Worm (Caenorhabditis elegans) whole organism, L1 larva: ENCODE results near the gene nas-12.
A peak's percentile ranks its signal among the peaks of the same experiment; 100 is the strongest.

Source experiments
- C04F5.9 ChIP-seq: sonication (generic microtip); optimal IDR thresholded peaks from 2 replicates; lab custom pipeline; 2016; ENCODE audit warnings: missing genetic modification characterization, missing compliant biosample characterization
- Y116A8C.19 ChIP-seq: sonication (generic microtip); optimal IDR thresholded peaks from 2 replicates; lab custom pipeline; 2016; ENCODE audit warnings: missing compliant biosample characterization, missing genetic modification characterization, borderline replicate concordance
- aha-1 ChIP-seq: fragments of 150-350 bp; optimal IDR thresholded peaks from 2 replicates; lab custom pipeline; 2014; ENCODE audit warnings: missing biosample characterization, missing genetic modification characterization
- aly-2 ChIP-seq: fragments of 150-350 bp; optimal IDR thresholded peaks from 2 replicates; lab custom pipeline; 2014; ENCODE audit warnings: missing biosample characterization, missing genetic modification characterization
- blmp-1 ChIP-seq: fragments of 150-350 bp; optimal IDR thresholded peaks from 2 replicates; lab custom pipeline; 2014; ENCODE audit warnings: missing biosample characterization, missing genetic modification characterization
- ceh-90 ChIP-seq: sonication (generic microtip); optimal IDR thresholded peaks from 2 replicates; lab custom pipeline; 2016; ENCODE audit warnings: missing genetic modification characterization, missing compliant biosample characterization
- ces-1 ChIP-seq: fragments of 150-350 bp; optimal IDR thresholded peaks from 2 replicates; lab custom pipeline; 2014; ENCODE audit warnings: missing biosample characterization, missing genetic modification reagents, missing genetic modification characterization
- dpl-1 ChIP-seq, 3 experiments: fragments of 150-350 bp in 2 of 3; sonication (generic microtip) in 1 of 3; optimal IDR thresholded peaks; 2 replicates each; lab custom pipeline; 2014 to 2017; ENCODE audit warnings: missing biosample characterization in 3 of 3, missing genetic modification characterization in 3 of 3, missing genetic modification reagents in 3 of 3
- efl-1 ChIP-seq, 4 experiments: fragments of 150-350 bp; optimal IDR thresholded peaks in 3 of 4; peaks in 1 of 4; 1 replicate in 1 of 4; 2 replicates in 3 of 4; lab custom pipeline; 2014; ENCODE audit warnings: missing biosample characterization in 2 of 4, missing genetic modification characterization in 2 of 4, missing genetic modification reagents in 2 of 4
- elt-2 ChIP-seq: sonication (generic microtip); optimal IDR thresholded peaks from 2 replicates; lab custom pipeline; 2016; ENCODE audit warnings: missing genetic modification characterization, mild to moderate bottlenecking, inconsistent platforms, missing compliant biosample characterization, missing genetic modification reagents
- elt-3 ChIP-seq, 6 experiments: fragments of 150-350 bp in 1 of 6; sonication (generic microtip); optimal IDR thresholded peaks; 2 replicates each; lab custom pipeline; 2017 to 2018; ENCODE audit warnings: missing biosample characterization in 6 of 6, missing genetic modification characterization in 6 of 6, inconsistent platforms in 1 of 6
- fkh-4 ChIP-seq: sonication (generic microtip); optimal IDR thresholded peaks from 2 replicates; lab custom pipeline; 2016; ENCODE audit warnings: missing compliant biosample characterization, missing genetic modification characterization, borderline replicate concordance
- fkh-8 ChIP-seq: sonication (generic microtip); optimal IDR thresholded peaks from 2 replicates; lab custom pipeline; 2016; ENCODE audit warnings: mild to moderate bottlenecking, missing genetic modification characterization, missing compliant biosample characterization
- fos-1 ChIP-seq: fragments of 150-350 bp; optimal IDR thresholded peaks from 2 replicates; lab custom pipeline; 2014; ENCODE audit warnings: missing biosample characterization, missing genetic modification characterization
- hlh-4 ChIP-seq: sonication (generic microtip); optimal IDR thresholded peaks from 2 replicates; lab custom pipeline; 2016; ENCODE audit warnings: mild to moderate bottlenecking, missing genetic modification characterization, missing compliant biosample characterization
- hpl-2 ChIP-seq: fragments of 150-350 bp; optimal IDR thresholded peaks from 2 replicates; lab custom pipeline; 2014; ENCODE audit warnings: missing biosample characterization, missing genetic modification reagents, missing genetic modification characterization
- irx-1 ChIP-seq: sonication (generic microtip); optimal IDR thresholded peaks from 2 replicates; lab custom pipeline; 2016; ENCODE audit warnings: missing genetic modification characterization, missing compliant biosample characterization
- isw-1 ChIP-seq: fragments of 200-800 bp; sonication (Bioruptor generic); IDR thresholded peaks from 2 replicates; pipeline ENCODE4 v1.3.6; 2022; ENCODE audit warnings: missing genetic modification characterization, missing compliant biosample characterization
- lin-14 ChIP-seq: fragments of 200-800 bp; sonication (Bioruptor generic); optimal IDR thresholded peaks from 2 replicates; lab custom pipeline; 2018; ENCODE audit warnings: mild to moderate bottlenecking, missing genetic modification characterization, moderate library complexity, missing compliant biosample characterization
- lin-15B ChIP-seq: fragments of 150-350 bp; sonication (generic microtip); optimal IDR thresholded peaks from 3 replicates; lab custom pipeline; 2014; ENCODE audit warnings: missing biosample characterization, missing genetic modification characterization
- lin-35 ChIP-seq, 2 experiments: fragments of 150-350 bp; optimal IDR thresholded peaks; 2 replicates each; lab custom pipeline; 2014; ENCODE audit warnings: missing biosample characterization in 2 of 2, missing genetic modification characterization in 2 of 2, missing genetic modification reagents in 2 of 2
- lsy-2 ChIP-seq, 2 experiments: fragments of 150-350 bp; optimal IDR thresholded peaks; 2 replicates each; lab custom pipeline; 2014; ENCODE audit warnings: missing biosample characterization in 2 of 2, missing genetic modification characterization in 2 of 2
- mab-9 ChIP-seq: fragments of 200-800 bp; sonication (Bioruptor generic); IDR thresholded peaks from 2 replicates; pipeline ENCODE4 v1.3.6; 2022; ENCODE audit warnings: missing genetic modification reagents, missing genetic modification characterization, missing compliant biosample characterization
- mdl-1 ChIP-seq, 2 experiments: fragments of 150-350 bp; optimal IDR thresholded peaks; 2 replicates each; lab custom pipeline; 2014 to 2017; ENCODE audit warnings: missing biosample characterization in 2 of 2, missing genetic modification characterization in 2 of 2, inconsistent platforms in 1 of 2
- mef-2 ChIP-seq: fragments of 150-350 bp; optimal IDR thresholded peaks from 2 replicates; lab custom pipeline; 2014; ENCODE audit warnings: missing biosample characterization, missing genetic modification characterization
- nhr-12 ChIP-seq: sonication (generic microtip); optimal IDR thresholded peaks from 2 replicates; lab custom pipeline; 2017; ENCODE audit warnings: missing biosample characterization, missing genetic modification characterization
- nhr-20 ChIP-seq: sonication (generic microtip); optimal IDR thresholded peaks from 2 replicates; lab custom pipeline; 2016; ENCODE audit warnings: mild to moderate bottlenecking, missing genetic modification characterization, missing compliant biosample characterization
- nhr-237 ChIP-seq: fragments of 150-350 bp; optimal IDR thresholded peaks from 2 replicates; lab custom pipeline; 2014; ENCODE audit warnings: missing biosample characterization, missing genetic modification characterization
- nhr-47 ChIP-seq: sonication (generic microtip); optimal IDR thresholded peaks from 2 replicates; lab custom pipeline; 2016; ENCODE audit warnings: mild to moderate bottlenecking, missing genetic modification characterization, moderate library complexity, missing compliant biosample characterization
- nhr-71 ChIP-seq: sonication (generic microtip); optimal IDR thresholded peaks from 2 replicates; lab custom pipeline; 2016; ENCODE audit warnings: mild to moderate bottlenecking, missing genetic modification characterization, moderate library complexity, missing compliant biosample characterization
- nhr-85 ChIP-seq: sonication (generic microtip); peaks from one replicate; lab custom pipeline; 2016; ENCODE audit warnings: missing genetic modification characterization, inconsistent platforms, missing compliant biosample characterization
- nhr-90 ChIP-seq: sonication (generic microtip); optimal IDR thresholded peaks from 2 replicates; lab custom pipeline; 2016; ENCODE audit warnings: mild to moderate bottlenecking, missing genetic modification characterization, missing compliant biosample characterization; ENCODE audit not compliant: poor library complexity
- pag-3 ChIP-seq: sonication (generic microtip); optimal IDR thresholded peaks from 2 replicates; lab custom pipeline; 2017; ENCODE audit warnings: missing genetic modification characterization, mild to moderate bottlenecking, missing compliant biosample characterization, antibody characterized with exemption, borderline replicate concordance; ENCODE audit not compliant: insufficient read depth
- pax-3 ChIP-seq: fragments of 200-800 bp; sonication (Bioruptor generic); optimal IDR thresholded peaks from 2 replicates; lab custom pipeline; 2018; ENCODE audit warnings: mild to moderate bottlenecking, missing genetic modification characterization, moderate library complexity, missing compliant biosample characterization
- pqm-1 ChIP-seq: sonication (generic microtip); optimal IDR thresholded peaks from 3 replicates; lab custom pipeline; 2017; ENCODE audit warnings: missing biosample characterization, missing genetic modification characterization
- snu-23 ChIP-seq: sonication (generic microtip); optimal IDR thresholded peaks from 2 replicates; lab custom pipeline; 2016; ENCODE audit warnings: missing genetic modification characterization, missing compliant biosample characterization
- sptf-1 ChIP-seq: fragments of 150-350 bp; optimal IDR thresholded peaks from 2 replicates; lab custom pipeline; 2014; ENCODE audit warnings: missing biosample characterization, missing genetic modification characterization
- sup-37 ChIP-seq: fragments of 200-800 bp; sonication (Bioruptor generic); optimal IDR thresholded peaks from 2 replicates; lab custom pipeline; 2018; ENCODE audit warnings: mild to moderate bottlenecking, missing genetic modification characterization, missing compliant biosample characterization
- swsn-7 ChIP-seq: sonication (generic microtip); optimal IDR thresholded peaks from 2 replicates; lab custom pipeline; 2016; ENCODE audit warnings: missing genetic modification characterization, missing compliant biosample characterization
- tbx-2 ChIP-seq: sonication (generic microtip); optimal IDR thresholded peaks from 2 replicates; lab custom pipeline; 2016; ENCODE audit warnings: missing genetic modification characterization, missing compliant biosample characterization
- unc-130 ChIP-seq: fragments of 150-350 bp; optimal IDR thresholded peaks from 2 replicates; lab custom pipeline; 2017; ENCODE audit warnings: missing biosample characterization, missing genetic modification characterization, inconsistent platforms
- unc-30 ChIP-seq: sonication (generic microtip); optimal IDR thresholded peaks from 2 replicates; lab custom pipeline; 2017; ENCODE audit warnings: missing biosample characterization, missing genetic modification characterization
- ztf-11 ChIP-seq, 2 experiments: sonication (generic microtip); optimal IDR thresholded peaks; 2 replicates each; lab custom pipeline; 2016 to 2017; ENCODE audit warnings: missing genetic modification characterization in 2 of 2, missing biosample characterization in 1 of 2, missing compliant biosample characterization in 1 of 2

nas-12 gene

DNA sequence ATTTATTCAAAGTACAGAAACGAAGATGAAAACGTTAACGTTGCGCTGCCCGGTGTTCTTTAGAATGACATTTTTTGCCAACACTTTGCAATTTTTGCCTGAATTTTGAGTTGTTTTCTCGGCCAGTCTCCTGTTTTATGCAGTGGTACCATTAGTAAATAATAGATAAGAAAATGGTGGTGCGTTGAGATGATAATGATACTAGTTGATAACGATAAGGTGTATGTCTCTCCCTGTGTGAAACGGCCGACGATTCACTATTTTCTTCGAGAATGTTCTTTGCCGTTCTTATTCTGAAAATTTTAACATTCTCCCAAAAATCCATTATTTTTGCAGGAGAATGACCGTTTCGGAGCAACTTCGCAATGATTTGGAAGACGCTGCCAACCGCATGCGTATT lies 19.5 kb downstream of the nas-12 start, which contains the start of gene tkt-1:
Gene tkt-1 (plus strand): TSS at position 337 of the 400 bp plus-strand sequence.
- no peak for TF ChIP-seq swsn-7 (tag; lab: Kevin White, UChicago)
- TF ChIP-seq elt-2 (tag; lab: Kevin White, UChicago): peak; percentile 67
- TF ChIP-seq elt-3 (tag; optimal IDR thresholded peaks at IDR 0.05; lab: Kevin White, UChicago): peak in 5 of 6 experiments; percentile 56 to 81 (median 68)
- TF ChIP-seq pax-3 (tag; lab: Kevin White, UChicago): no peak
- peak; percentile 4 for TF ChIP-seq nhr-71
- TF ChIP-seq ztf-11 (tag; optimal IDR thresholded peaks at IDR 0.05; lab: Kevin White, UChicago): no peak
- peak in 1 of 3 experiments; percentile 17 for TF ChIP-seq dpl-1 (GFP tag; optimal IDR thresholded peaks at IDR 0.05; lab: Kevin White, UChicago)
- no peak for TF ChIP-seq sup-37
- TF ChIP-seq pqm-1 (tag; lab: Kevin White, UChicago): peak; percentile 48
- TF ChIP-seq unc-130: peak; percentile 15
- TF ChIP-seq lin-35 (GFP tag; optimal IDR thresholded peaks at IDR 0.05; lab: Kevin White, UChicago): peak in 1 of 2 experiments; percentile 28
- no peak for TF ChIP-seq hlh-4 (tag; lab: Kevin White, UChicago)
- peak; percentile 10 for TF ChIP-seq snu-23 (GFP tag; lab: Kevin White, UChicago)

ce11 chrIV:10245666-10246210 lies 21.9 kb downstream of the nas-12 start, which contains the start of gene F01G10.10:
F01G10.10 (plus strand) TSS chrIV:10246160.
- TF ChIP-seq pag-3 (tag; lab: Kevin White, UChicago): no peak
- no peak for TF ChIP-seq unc-30 (tag; lab: Kevin White, UChicago)
- no peak for TF ChIP-seq pax-3 (tag; lab: Kevin White, UChicago)
- peak; percentile 89 for TF ChIP-seq blmp-1 (tag; lab: Kevin White, UChicago)
- TF ChIP-seq Y116A8C.19 (tag; lab: Kevin White, UChicago): no peak
- no peak for TF ChIP-seq hpl-2
- TF ChIP-seq lin-14 (GFP tag; lab: Kevin White, UChicago): no peak
- peak in 1 of 2 experiments; percentile 25 for TF ChIP-seq lin-35 (GFP tag; optimal IDR thresholded peaks at IDR 0.05; lab: Kevin White, UChicago)
- no peak for TF ChIP-seq nhr-12 (tag; lab: Kevin White, UChicago)
- TF ChIP-seq isw-1 (GFP tag; lab: Robert Waterston, UW): no peak
- no peak for TF ChIP-seq snu-23 (GFP tag; lab: Kevin White, UChicago)
- TF ChIP-seq mab-9: no peak
- no peak for TF ChIP-seq irx-1
- TF ChIP-seq aly-2 (tag; lab: Kevin White, UChicago): peak; percentile 54
- no peak for TF ChIP-seq fkh-8 (tag; lab: Kevin White, UChicago)
- no peak for TF ChIP-seq sptf-1 (tag; lab: Kevin White, UChicago)
- TF ChIP-seq swsn-7 (tag; lab: Kevin White, UChicago): no peak
- TF ChIP-seq nhr-90 (tag; lab: Kevin White, UChicago): peak; percentile 37
- TF ChIP-seq aha-1 (tag; lab: Kevin White, UChicago): no peak
- peak; percentile 39 for TF ChIP-seq elt-2 (tag; lab: Kevin White, UChicago)
- TF ChIP-seq nhr-237 (tag; lab: Kevin White, UChicago): no peak
- no peak for TF ChIP-seq mef-2 (tag; lab: Kevin White, UChicago)
- no peak for TF ChIP-seq dpl-1 (GFP tag; optimal IDR thresholded peaks at IDR 0.05; lab: Kevin White, UChicago)
- no peak for TF ChIP-seq sup-37

DNA sequence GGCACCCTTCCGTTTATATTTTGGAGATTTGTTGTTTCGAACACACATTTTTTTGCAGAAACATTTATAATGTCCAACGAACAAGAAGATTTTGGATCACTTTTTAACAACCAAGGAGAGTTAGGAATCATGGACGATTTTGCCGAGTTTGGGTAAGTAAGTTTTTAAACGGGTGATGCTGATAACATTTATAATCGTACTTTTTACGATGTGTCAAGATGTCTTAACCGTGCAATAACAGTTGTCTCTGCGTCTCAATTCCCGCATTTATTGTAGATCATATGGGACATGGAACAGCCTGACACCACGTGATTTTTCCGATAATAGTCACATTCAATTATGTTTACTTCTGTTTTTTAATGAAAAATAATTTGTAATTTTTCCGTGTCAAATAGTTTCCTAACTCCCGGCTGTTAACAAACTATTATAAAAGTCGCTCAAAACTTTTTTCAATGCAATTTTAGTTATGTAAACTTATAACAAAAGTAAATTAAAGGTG lies 26.8 kb downstream of the nas-12 start, which contains the start of gene daf-14:
Gene daf-14 (plus strand): TSS at position 51 of the 499 bp plus-strand sequence.
- peak; percentile 31 for TF ChIP-seq snu-23 (GFP tag; lab: Kevin White, UChicago)
- peak; percentile 34 for TF ChIP-seq nhr-20 (tag; lab: Kevin White, UChicago)
- TF ChIP-seq mdl-1 (tag; optimal IDR thresholded peaks at IDR 0.05; lab: Kevin White, UChicago): peak in 1 of 2 experiments; percentile 9
- no peak for TF ChIP-seq efl-1 (optimal IDR thresholded peaks at IDR 0.05; lab: Kevin White, UChicago)
- peak in 1 of 2 experiments; percentile 72 for TF ChIP-seq efl-1 (GFP tag; optimal IDR thresholded peaks at IDR 0.05 in 1 of 2; lab: Kevin White, UChicago)
- TF ChIP-seq fkh-4 (tag; lab: Kevin White, UChicago): no peak
- TF ChIP-seq lsy-2 (tag; optimal IDR thresholded peaks at IDR 0.05; lab: Kevin White, UChicago): peak in 1 of 2 experiments; percentile 0
- no peak for TF ChIP-seq hpl-2
- TF ChIP-seq aly-2 (tag; lab: Kevin White, UChicago): no peak
- TF ChIP-seq nhr-47: peak; percentile 25
- TF ChIP-seq fos-1 (tag; lab: Kevin White, UChicago): no peak
- peak; percentile 53 for TF ChIP-seq lin-14 (GFP tag; lab: Kevin White, UChicago)
- TF ChIP-seq sptf-1 (tag; lab: Kevin White, UChicago): no peak
- TF ChIP-seq elt-2 (tag; lab: Kevin White, UChicago): peak; percentile 22
- peak; percentile 3 for TF ChIP-seq tbx-2 (tag; lab: Kevin White, UChicago)
- TF ChIP-seq ces-1 (GFP tag; lab: Kevin White, UChicago): no peak
- peak; percentile 19 for TF ChIP-seq blmp-1 (tag; lab: Kevin White, UChicago)
- no peak for TF ChIP-seq lin-15B (tag; lab: Kevin White, UChicago)
- TF ChIP-seq elt-3 (tag; optimal IDR thresholded peaks at IDR 0.05; lab: Kevin White, UChicago): peak in 2 of 6 experiments; percentile 4 to 36
- TF ChIP-seq lin-35 (GFP tag; optimal IDR thresholded peaks at IDR 0.05; lab: Kevin White, UChicago): peak; percentile 30 to 84
- peak; percentile 81 for TF ChIP-seq nhr-85
- TF ChIP-seq nhr-71: peak; percentile 66
- TF ChIP-seq nhr-90 (tag; lab: Kevin White, UChicago): peak; percentile 50
- no peak for TF ChIP-seq mab-9
- peak; percentile 8 to 55 (median 31) for TF ChIP-seq dpl-1 (GFP tag; optimal IDR thresholded peaks at IDR 0.05; lab: Kevin White, UChicago)
- no peak for TF ChIP-seq C04F5.9 (tag; lab: Kevin White, UChicago)
- no peak for TF ChIP-seq ceh-90 (tag; lab: Kevin White, UChicago)
